Worm (Caenorhabditis elegans) whole organism, late embryonic: ENCODE data around the gene C43H6.12.

ENCODE experiments used
- C38D4.7 ChIP-seq: fragments of 200-800 bp; sonication (Bioruptor generic); optimal IDR thresholded peaks from 2 replicates; lab custom pipeline; 2018; ENCODE audit warnings: mild to moderate bottlenecking, missing genetic modification characterization, moderate library complexity, missing compliant biosample characterization
- F13H6.1 ChIP-seq: sonication (generic microtip); optimal IDR thresholded peaks from 2 replicates; lab custom pipeline; 2016; ENCODE audit warnings: missing genetic modification characterization, missing compliant biosample characterization
- T23F11.4 ChIP-seq: fragments of 200-800 bp; sonication (Bioruptor generic); optimal IDR thresholded peaks from 2 replicates; lab custom pipeline; 2018; ENCODE audit warnings: mild to moderate bottlenecking, missing genetic modification characterization, missing compliant biosample characterization
- Y22D7AL.16 ChIP-seq: sonication (generic microtip); optimal IDR thresholded peaks from 2 replicates; lab custom pipeline; 2016; ENCODE audit warnings: missing genetic modification characterization, missing compliant biosample characterization
- ama-1 ChIP-seq: fragments of 150-350 bp; optimal IDR thresholded peaks from 2 replicates; lab custom pipeline; 2014
- ceh-14 ChIP-seq: sonication (generic microtip); optimal IDR thresholded peaks from 2 replicates; lab custom pipeline; 2016; ENCODE audit warnings: missing genotype, missing genetic modification characterization, missing compliant biosample characterization
- ceh-18 ChIP-seq: sonication (generic microtip); optimal IDR thresholded peaks from 2 replicates; lab custom pipeline; 2016; ENCODE audit warnings: missing genetic modification characterization, missing compliant biosample characterization
- ceh-19 ChIP-seq: fragments of 200-800 bp; sonication (Bioruptor generic); optimal IDR thresholded peaks from 2 replicates; lab custom pipeline; 2018; ENCODE audit warnings: mild to moderate bottlenecking, missing genetic modification characterization, missing compliant biosample characterization
- ceh-2 ChIP-seq: sonication (generic microtip); optimal IDR thresholded peaks from 2 replicates; lab custom pipeline; 2016; ENCODE audit warnings: missing genotype, missing genetic modification characterization, missing compliant biosample characterization
- ceh-31 ChIP-seq: sonication (generic microtip); optimal IDR thresholded peaks from 2 replicates; lab custom pipeline; 2016; ENCODE audit warnings: missing genetic modification characterization, missing compliant biosample characterization
- ceh-34 ChIP-seq: sonication (generic microtip); optimal IDR thresholded peaks from 2 replicates; lab custom pipeline; 2016; ENCODE audit warnings: mild to moderate bottlenecking, missing genetic modification characterization, missing compliant biosample characterization
- ceh-48 ChIP-seq: sonication (generic microtip); optimal IDR thresholded peaks from 2 replicates; lab custom pipeline; 2016; ENCODE audit warnings: missing genetic modification characterization, inconsistent platforms, missing compliant biosample characterization
- ceh-9 ChIP-seq: sonication (generic microtip); optimal IDR thresholded peaks from 2 replicates; lab custom pipeline; 2016; ENCODE audit warnings: mild to moderate bottlenecking, missing genetic modification characterization, inconsistent platforms, missing compliant biosample characterization
- che-1 ChIP-seq: sonication (generic microtip); optimal IDR thresholded peaks from 2 replicates; lab custom pipeline; 2016; ENCODE audit warnings: mild to moderate bottlenecking, missing genetic modification characterization, missing compliant biosample characterization
- elt-2 ChIP-seq: sonication (generic microtip); optimal IDR thresholded peaks from 2 replicates; lab custom pipeline; 2016; ENCODE audit warnings: missing genetic modification reagents, missing genetic modification characterization, missing compliant biosample characterization
- elt-4 ChIP-seq: sonication (generic microtip); optimal IDR thresholded peaks from 2 replicates; lab custom pipeline; 2016; ENCODE audit warnings: missing genetic modification characterization, missing compliant biosample characterization
- ets-4 ChIP-seq: sonication (generic microtip); optimal IDR thresholded peaks from 2 replicates; lab custom pipeline; 2016; ENCODE audit warnings: missing genetic modification characterization, missing compliant biosample characterization
- eyg-1 ChIP-seq: sonication (generic microtip); optimal IDR thresholded peaks from 2 replicates; lab custom pipeline; 2016; ENCODE audit warnings: missing genotype, missing genetic modification characterization, missing compliant biosample characterization
- hlh-13 ChIP-seq: fragments of 200-800 bp; sonication (Bioruptor generic); optimal IDR thresholded peaks from 2 replicates; lab custom pipeline; 2018; ENCODE audit warnings: mild to moderate bottlenecking, missing genetic modification characterization, missing compliant biosample characterization
- hlh-8 ChIP-seq: sonication (generic microtip); optimal IDR thresholded peaks from 2 replicates; lab custom pipeline; 2016; ENCODE audit warnings: missing genotype, missing genetic modification characterization, missing compliant biosample characterization
- lim-6 ChIP-seq: sonication (generic microtip); optimal IDR thresholded peaks from 2 replicates; lab custom pipeline; 2016; ENCODE audit warnings: missing genetic modification characterization, missing compliant biosample characterization
- lin-11 ChIP-seq: fragments of 200-800 bp; sonication (Bioruptor generic); optimal IDR thresholded peaks from 2 replicates; lab custom pipeline; 2018; ENCODE audit warnings: mild to moderate bottlenecking, missing genetic modification characterization, missing compliant biosample characterization
- nfya-1 ChIP-seq: sonication (generic microtip); optimal IDR thresholded peaks from 2 replicates; lab custom pipeline; 2017; ENCODE audit warnings: missing genetic modification characterization, mild to moderate bottlenecking, missing compliant biosample characterization, antibody characterized with exemption, moderate library complexity
- nhr-232 ChIP-seq: sonication (generic microtip); optimal IDR thresholded peaks from 2 replicates; lab custom pipeline; 2016; ENCODE audit warnings: missing genetic modification characterization, missing compliant biosample characterization
- pag-3 ChIP-seq: sonication (generic microtip); optimal IDR thresholded peaks from 2 replicates; lab custom pipeline; 2016; ENCODE audit warnings: missing compliant biosample characterization, missing genetic modification characterization, borderline replicate concordance
- pax-1 ChIP-seq: fragments of 150-350 bp; optimal IDR thresholded peaks from 2 replicates; lab custom pipeline; 2014; ENCODE audit warnings: missing biosample characterization, missing genetic modification characterization
- pha-2 ChIP-seq: sonication (generic microtip); optimal IDR thresholded peaks from 2 replicates; lab custom pipeline; 2017; ENCODE audit warnings: mild to moderate bottlenecking, missing genetic modification characterization, missing compliant biosample characterization
- pha-4 ChIP-seq: fragments of 150-350 bp; optimal IDR thresholded peaks from 2 replicates; lab custom pipeline; 2018; ENCODE audit warnings: missing biosample characterization, missing genetic modification reagents, missing genetic modification characterization
- pqm-1 ChIP-seq: sonication (generic microtip); optimal IDR thresholded peaks from 2 replicates; lab custom pipeline; 2016; ENCODE audit warnings: missing genetic modification characterization, missing compliant biosample characterization
- ref-2 ChIP-seq: sonication (generic microtip); optimal IDR thresholded peaks from 2 replicates; lab custom pipeline; 2016; ENCODE audit warnings: missing genetic modification characterization, missing compliant biosample characterization
- rnt-1 ChIP-seq: sonication (generic microtip); optimal IDR thresholded peaks from 2 replicates; lab custom pipeline; 2016; ENCODE audit warnings: missing genetic modification characterization, missing compliant biosample characterization
- sdc-2 ChIP-seq: sonication (generic microtip); optimal IDR thresholded peaks from 2 replicates; lab custom pipeline; 2016; ENCODE audit warnings: missing genotype, missing genetic modification characterization, missing compliant biosample characterization
- sox-2 ChIP-seq: fragments of 200-800 bp; sonication (Bioruptor generic); IDR thresholded peaks from 2 replicates; pipeline ENCODE4 v1.3.6; 2022; ENCODE audit warnings: missing genetic modification reagents, missing genetic modification characterization, missing compliant biosample characterization
- tbx-2 ChIP-seq: sonication (generic microtip); optimal IDR thresholded peaks from 2 replicates; lab custom pipeline; 2016; ENCODE audit warnings: missing genetic modification characterization, missing compliant biosample characterization
- ttx-3 ChIP-seq: sonication (generic microtip); optimal IDR thresholded peaks from 2 replicates; lab custom pipeline; 2016; ENCODE audit warnings: missing genetic modification reagents, missing genetic modification characterization, missing compliant biosample characterization
- unc-3 ChIP-seq, 2 experiments: fragments of 200-800 bp in 1 of 2; sonication (Bioruptor generic) in 1 of 2; sonication (generic microtip) in 1 of 2; conservative IDR thresholded peaks in 1 of 2; optimal IDR thresholded peaks in 1 of 2; 2 replicates each; pipeline versions ENCODE4 v1.3.6 to Lab custom; 2016 to 2022; ENCODE audit warnings: missing compliant biosample characterization in 2 of 2, missing genetic modification characterization in 2 of 2, missing genetic modification reagents in 1 of 2
- unc-42 ChIP-seq: sonication (generic microtip); optimal IDR thresholded peaks from 2 replicates; lab custom pipeline; 2016; ENCODE audit warnings: missing genotype, missing genetic modification characterization, missing compliant biosample characterization
- unc-55 ChIP-seq: sonication (generic microtip); optimal IDR thresholded peaks from 2 replicates; lab custom pipeline; 2017; ENCODE audit warnings: missing biosample characterization, missing genetic modification reagents, missing genetic modification characterization
- zip-5 ChIP-seq: sonication (generic microtip); optimal IDR thresholded peaks from 2 replicates; lab custom pipeline; 2016; ENCODE audit warnings: missing genetic modification characterization, missing compliant biosample characterization

The C43H6.12 gene

ce11 chrX:2409243-2409741, at the start of gene C43H6.12, which contains the start of gene trpp-12:
Gene C43H6.12, plus strand, starts transcription at chrX:2409607.
Gene trpp-12, plus strand, starts transcription at chrX:2409691.
- TF ChIP-seq pax-1 (tag; lab: Kevin White, UChicago) = no peak
- no peak for TF ChIP-seq ceh-48 (tag; lab: Kevin White, UChicago)
- no peak for TF ChIP-seq pag-3 (tag; lab: Kevin White, UChicago)
- TF ChIP-seq C38D4.7 (GFP tag; lab: Kevin White, UChicago) = no peak
- TF ChIP-seq ceh-9 (tag; lab: Kevin White, UChicago) = no peak
- no peak for TF ChIP-seq ceh-34 (tag; lab: Kevin White, UChicago)
- TF ChIP-seq Y22D7AL.16 (tag; lab: Kevin White, UChicago) = no peak
- no peak for TF ChIP-seq pha-4
- no peak for TF ChIP-seq ets-4
- no peak for TF ChIP-seq F13H6.1 (tag; lab: Kevin White, UChicago)
- TF ChIP-seq ceh-14 (tag; lab: Kevin White, UChicago) = no peak
- no peak for TF ChIP-seq sox-2 (GFP tag; lab: Robert Waterston, UW)

DNA sequence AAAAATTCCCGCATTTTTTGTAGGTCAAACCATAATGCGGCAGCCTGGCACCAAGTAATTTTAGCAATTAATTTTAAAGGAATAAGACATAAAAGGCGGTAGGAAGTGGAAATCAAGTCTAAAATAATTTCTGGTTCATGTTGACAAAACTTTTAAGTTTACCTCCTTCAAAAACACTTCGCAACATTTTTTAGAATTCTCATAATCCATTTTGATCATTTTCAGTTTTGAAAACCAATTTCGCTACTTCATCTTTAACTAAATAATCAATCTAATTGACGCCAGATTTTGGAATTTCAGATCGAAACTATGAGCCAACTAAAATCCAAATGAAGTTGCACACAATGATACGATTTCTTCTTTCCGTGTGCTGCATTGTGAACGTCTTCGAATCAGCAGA, 49.6 kb upstream of the C43H6.12 start, which contains the start of gene lgc-40:
Gene lgc-40, plus strand, starts transcription at position 301 of the 400 bp plus-strand sequence.
- TF ChIP-seq ama-1 (lab: Kevin White, UChicago) (no peak), rnt-1 (tag; lab: Kevin White, UChicago) (no peak), nfya-1 (tag; lab: Kevin White, UChicago) (no peak)

DNA sequence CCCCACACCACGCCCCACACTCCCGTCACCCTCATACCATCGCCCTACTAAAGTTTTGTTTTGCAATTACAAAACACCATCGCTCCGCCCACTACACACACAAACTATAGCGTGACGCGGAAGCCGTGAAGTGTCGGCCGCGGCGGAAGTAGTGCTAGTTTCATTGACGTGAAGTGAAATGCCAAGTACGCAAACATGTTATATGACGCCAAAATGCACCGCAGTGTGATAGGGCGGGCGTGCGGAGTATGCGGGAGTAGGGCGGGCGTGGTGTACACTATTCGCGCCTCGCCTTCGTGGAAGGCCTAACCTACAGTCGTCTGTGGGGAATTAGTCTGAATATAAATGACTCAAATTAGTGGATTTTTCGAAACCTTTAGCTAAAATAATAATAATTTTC, 46.5 kb upstream of the C43H6.12 start:
- TF ChIP-seq eyg-1 (tag; lab: Kevin White, UChicago) = no peak
- no peak for TF ChIP-seq ref-2 (tag; lab: Kevin White, UChicago)
- no peak for TF ChIP-seq tbx-2

DNA sequence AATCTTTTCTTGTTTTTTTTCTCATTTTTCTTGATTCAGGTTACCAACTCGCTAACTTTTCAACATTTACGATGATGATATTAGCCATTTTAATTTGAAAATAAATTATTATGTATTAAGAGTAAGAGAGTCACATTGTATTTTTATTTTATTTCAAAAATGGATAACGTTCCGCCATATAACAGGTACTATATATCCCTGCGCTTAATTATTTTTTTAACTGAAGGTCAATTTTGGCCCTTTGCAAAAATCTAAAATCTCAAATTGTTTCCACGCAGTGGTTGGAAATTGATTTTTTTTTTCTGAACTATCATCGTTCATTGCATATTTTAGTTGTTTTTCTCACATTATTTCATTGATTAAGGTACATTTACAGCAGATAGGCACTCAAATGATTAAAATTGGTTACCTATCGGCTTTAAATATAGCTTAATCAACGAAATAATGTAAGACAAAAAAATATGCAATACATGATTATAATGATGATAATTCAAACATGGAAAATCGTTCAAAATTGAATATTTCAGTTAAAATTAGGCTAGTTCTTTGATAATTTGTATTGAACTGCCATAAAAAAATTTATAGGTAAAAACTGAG, 44.6 kb upstream of the C43H6.12 start:
- no peak for TF ChIP-seq ceh-18 (tag; lab: Kevin White, UChicago)
- no peak for TF ChIP-seq unc-3 (GFP tag; conservative IDR thresholded peaks at IDR 0.05; lab: Robert Waterston, UW)
- no peak for TF ChIP-seq unc-3 (tag; optimal IDR thresholded peaks at IDR 0.05; lab: Kevin White, UChicago)
- TF ChIP-seq pqm-1 (tag; lab: Kevin White, UChicago) = no peak
- TF ChIP-seq zip-5 = no peak
- no peak for TF ChIP-seq ceh-2 (tag; lab: Kevin White, UChicago)
- TF ChIP-seq ets-4 = no peak
- TF ChIP-seq hlh-8 (tag; lab: Kevin White, UChicago) = no peak
- peak; percentile 97 for TF ChIP-seq sdc-2
- TF ChIP-seq ceh-31 = no peak
- TF ChIP-seq, all 69 proteins: peak for 1

- no peak for TF ChIP-seq ceh-19
Observed at ce11 chrX:2365890-2366289, 43.5 kb upstream of the C43H6.12 start, which contains the start of gene T24D8.6. Gene T24D8.6, minus strand, starts transcription at chrX:2365990.

DNA sequence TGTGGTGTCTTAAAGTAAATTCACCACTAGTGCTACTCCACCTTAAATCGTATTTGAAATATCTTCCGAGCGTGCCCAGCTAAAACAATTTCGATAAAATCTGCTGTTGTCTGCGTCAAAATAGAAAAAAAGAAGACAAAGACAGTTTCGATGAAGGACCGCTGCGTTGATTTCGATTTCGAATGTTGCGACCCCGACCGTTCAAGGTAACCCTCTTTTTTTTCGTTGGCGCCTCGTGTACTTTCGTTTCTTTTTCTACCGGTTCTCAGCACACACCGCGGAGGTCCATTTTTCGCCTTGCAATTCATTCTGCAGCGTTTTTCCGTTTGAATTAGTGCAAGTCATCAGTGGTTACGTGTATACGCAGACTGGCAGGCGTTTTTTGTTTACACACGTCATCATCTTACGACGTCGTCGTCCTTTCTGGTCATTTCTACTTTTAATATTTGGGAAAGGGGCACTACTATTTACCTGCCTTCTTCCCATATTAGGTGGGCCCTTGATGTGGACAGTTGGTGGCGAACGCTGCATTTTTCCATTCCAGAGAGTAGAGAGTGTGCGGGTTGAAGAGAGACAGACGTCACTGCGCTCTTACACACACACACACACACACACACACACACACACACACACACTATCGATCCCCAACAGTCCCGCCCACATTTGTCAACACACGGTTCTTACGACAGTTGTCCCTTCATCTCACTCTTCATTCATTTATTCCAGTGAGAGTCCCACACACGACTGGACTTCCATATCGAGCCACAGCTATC, 41.2 kb upstream of the C43H6.12 start:
- TF ChIP-seq ceh-31 (no peak), T23F11.4 (GFP tag; lab: Kevin White, UChicago) (peak; percentile 7), unc-42 (tag; lab: Kevin White, UChicago) (no peak), elt-2 (tag; lab: Kevin White, UChicago) (no peak), rnt-1 (tag; lab: Kevin White, UChicago) (no peak), hlh-13 (no peak), pax-1 (tag; lab: Kevin White, UChicago) (no peak), nhr-232 (tag; lab: Kevin White, UChicago) (no peak), pha-2 (peak; percentile 15), unc-55 (no peak), unc-3 (GFP tag; conservative IDR thresholded peaks at IDR 0.05; lab: Robert Waterston, UW) (no peak), unc-3 (tag; optimal IDR thresholded peaks at IDR 0.05; lab: Kevin White, UChicago) (no peak), ref-2 (tag; lab: Kevin White, UChicago) (peak; percentile 24), ceh-34 (tag; lab: Kevin White, UChicago) (peak; percentile 16), lim-6 (no peak), sdc-2 (peak; percentile 23), elt-4 (tag; lab: Kevin White, UChicago) (no peak), ceh-14 (tag; lab: Kevin White, UChicago) (no peak), ceh-18 (tag; lab: Kevin White, UChicago) (peak; percentile 7), tbx-2 (peak; percentile 20), ttx-3 (tag; lab: Kevin White, UChicago) (no peak), che-1 (tag; lab: Kevin White, UChicago) (no peak), lin-11 (no peak)
